Worm (Caenorhabditis elegans) whole organism, L4/young adult: ENCODE measurements around the gene C34F6.11.

Source experiments
- W03F9.2 ChIP-seq: fragments of 150-350 bp; optimal IDR thresholded peaks from 2 replicates; lab custom pipeline; 2014; ENCODE audit warnings: missing biosample characterization, missing genetic modification characterization
- dao-5 ChIP-seq: sonication (generic microtip); optimal IDR thresholded peaks from 2 replicates; lab custom pipeline; 2016; ENCODE audit warnings: missing genotype, missing genetic modification characterization, moderate library complexity, missing compliant biosample characterization

ce11 chrX:11203773-11204172 lies at the start of gene C34F6.11:
- TF ChIP-seq W03F9.2 (tag; lab: Kevin White, UChicago) (no peak), dao-5 (tag; lab: Kevin White, UChicago) (no peak)
